Worm (Caenorhabditis elegans): ENCODE measurements around the gene exc-13.
"Not testable (repeated sequence)": the region's sequence is repeated elsewhere in the genome, so short reads cannot be mapped to it uniquely, and the experiment has no call there.

The exc-13 gene

DNA sequence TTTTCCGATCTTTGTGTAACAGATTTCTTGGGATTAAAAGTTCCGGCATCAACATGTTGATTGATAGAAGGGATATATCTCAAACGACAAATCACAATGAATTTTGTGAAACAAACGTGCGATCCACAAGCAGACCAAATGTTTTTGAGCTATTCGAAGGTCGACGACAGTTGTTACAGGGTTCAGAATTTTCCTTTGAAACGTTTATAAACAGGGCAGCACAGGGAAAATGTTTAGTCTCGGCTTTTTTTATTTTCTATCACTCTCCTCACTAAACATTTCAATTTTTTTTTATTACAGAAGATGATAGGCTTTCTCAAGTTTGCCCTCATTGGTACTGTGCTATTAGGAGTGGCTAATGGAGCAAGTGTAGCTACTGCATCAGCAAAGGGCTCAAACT, at the start of gene exc-13:
Gene exc-13 (plus strand): TSS at position 301 of the 400 bp plus-strand sequence.
- TF ChIP-seq klf-2 (GFP tag; conservative IDR thresholded peaks at IDR 0.05): no peak
- TF ChIP-seq cog-1 (tag; optimal IDR thresholded peaks at IDR 0.05): no peak
- TF ChIP-seq tab-1 (GFP tag; IDR thresholded peaks at IDR 0.05): no peak
- TF ChIP-seq flt-1 (GFP tag; IDR thresholded peaks at IDR 0.05): no peak
- TF ChIP-seq ztf-29 (GFP tag; IDR thresholded peaks at IDR 0.05): no peak
- no peak for TF ChIP-seq ztf-23 (GFP tag; IDR thresholded peaks at IDR 0.05)
- TF ChIP-seq T22C8.4 (GFP tag; IDR thresholded peaks at IDR 0.05): no peak
- TF ChIP-seq med-1 (GFP tag; optimal IDR thresholded peaks at IDR 0.05; ENCODE audit: insufficient read depth): no peak
- TF ChIP-seq ref-1 (GFP tag; conservative IDR thresholded peaks at IDR 0.05): no peak

- TF ChIP-seq ztf-23 (GFP tag; IDR thresholded peaks at IDR 0.05): no peak
- TF ChIP-seq T22C8.4 (GFP tag; IDR thresholded peaks at IDR 0.05): no peak
- no peak for TF ChIP-seq cog-1 (tag; optimal IDR thresholded peaks at IDR 0.05)
- TF ChIP-seq flt-1 (GFP tag; IDR thresholded peaks at IDR 0.05): no peak
- TF ChIP-seq ref-1 (GFP tag; conservative IDR thresholded peaks at IDR 0.05): no peak
- no peak for TF ChIP-seq klf-2 (GFP tag; conservative IDR thresholded peaks at IDR 0.05)
- TF ChIP-seq ztf-29 (GFP tag; IDR thresholded peaks at IDR 0.05): no peak
- TF ChIP-seq med-1 (GFP tag; optimal IDR thresholded peaks at IDR 0.05; ENCODE audit: insufficient read depth): no peak
- TF ChIP-seq tab-1 (GFP tag; IDR thresholded peaks at IDR 0.05): no peak
These were observed 44.1 kb upstream of the exc-13 start, which contains the start of gene lmd-4 for ce11 chrV:7320909-7321308. Gene lmd-4, minus strand, starts transcription at chrV:7321009.

ce11 chrV:7321915-7322314, 43.1 kb upstream of the exc-13 start, which contains the start of gene F10G2.10:
Gene F10G2.10, plus strand, starts transcription at chrV:7322215.
- TF ChIP-seq cog-1 (tag; optimal IDR thresholded peaks at IDR 0.05): no peak
- TF ChIP-seq tab-1 (GFP tag; IDR thresholded peaks at IDR 0.05): no peak
- TF ChIP-seq med-1 (GFP tag; optimal IDR thresholded peaks at IDR 0.05; ENCODE audit: insufficient read depth): no peak
- no peak for TF ChIP-seq ztf-23 (GFP tag; IDR thresholded peaks at IDR 0.05)
- TF ChIP-seq ref-1 (GFP tag; conservative IDR thresholded peaks at IDR 0.05): no peak
- TF ChIP-seq ztf-29 (GFP tag; IDR thresholded peaks at IDR 0.05): no peak
- no peak for TF ChIP-seq flt-1 (GFP tag; IDR thresholded peaks at IDR 0.05)
- TF ChIP-seq T22C8.4 (GFP tag; IDR thresholded peaks at IDR 0.05): no peak
- no peak for TF ChIP-seq klf-2 (GFP tag; conservative IDR thresholded peaks at IDR 0.05)

- TF ChIP-seq ztf-23 (GFP tag; IDR thresholded peaks at IDR 0.05) (no peak), T22C8.4 (GFP tag; IDR thresholded peaks at IDR 0.05) (no peak), ref-1 (GFP tag; conservative IDR thresholded peaks at IDR 0.05) (no peak), tab-1 (GFP tag; IDR thresholded peaks at IDR 0.05) (no peak), flt-1 (GFP tag; IDR thresholded peaks at IDR 0.05) (no peak), cog-1 (tag; optimal IDR thresholded peaks at IDR 0.05) (no peak), med-1 (GFP tag; optimal IDR thresholded peaks at IDR 0.05; ENCODE audit: insufficient read depth) (no peak), klf-2 (GFP tag; conservative IDR thresholded peaks at IDR 0.05) (no peak)
These were observed 39.8 kb upstream of the exc-13 start, which contains the start of gene srx-92 for ce11 chrV:7325285-7325684. Gene srx-92, minus strand, starts transcription at chrV:7325385.

DNA sequence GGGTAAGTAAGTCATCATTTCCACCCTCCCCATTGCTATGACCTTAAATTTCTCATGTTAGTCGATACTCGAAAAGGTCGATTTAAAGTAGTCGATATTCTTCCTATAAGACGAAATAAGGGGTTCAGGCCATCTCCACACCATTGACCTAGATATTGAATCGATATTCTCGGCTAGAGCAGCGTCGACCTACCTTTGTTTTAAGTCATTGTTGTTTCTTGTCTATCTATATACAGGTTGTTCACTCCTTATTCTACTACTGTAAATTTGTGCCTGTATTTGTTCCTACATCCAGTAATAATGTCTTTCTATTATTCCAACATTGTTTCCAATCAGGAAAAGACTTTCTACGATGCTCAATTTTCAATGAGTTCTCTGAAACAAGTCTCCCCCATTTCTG, 38.1 kb upstream of the exc-13 start, which contains the start of gene F10G2.4:
Gene F10G2.4 (plus strand): TSS at position 301 of the 400 bp plus-strand sequence.
- TF ChIP-seq ztf-23 (GFP tag; IDR thresholded peaks at IDR 0.05): no peak
- no peak for TF ChIP-seq klf-2 (GFP tag; conservative IDR thresholded peaks at IDR 0.05)
- TF ChIP-seq tab-1 (GFP tag; IDR thresholded peaks at IDR 0.05): no peak

- TF ChIP-seq ztf-23 (GFP tag; IDR thresholded peaks at IDR 0.05): no peak
- TF ChIP-seq ztf-29 (GFP tag; IDR thresholded peaks at IDR 0.05): no peak
- no peak for TF ChIP-seq tab-1 (GFP tag; IDR thresholded peaks at IDR 0.05)
- TF ChIP-seq T22C8.4 (GFP tag; IDR thresholded peaks at IDR 0.05): no peak
- no peak for TF ChIP-seq klf-2 (GFP tag; conservative IDR thresholded peaks at IDR 0.05)
- TF ChIP-seq med-1 (GFP tag; optimal IDR thresholded peaks at IDR 0.05; ENCODE audit: insufficient read depth): no peak
- TF ChIP-seq flt-1 (GFP tag; IDR thresholded peaks at IDR 0.05): no peak
- TF ChIP-seq ref-1 (GFP tag; conservative IDR thresholded peaks at IDR 0.05): no peak
These were observed 37.0 kb upstream of the exc-13 start, which contains the start of gene clec-7 for ce11 chrV:7328092-7328491. Gene clec-7, plus strand, starts transcription at chrV:7328392.

ce11 chrV:7330868-7331267, 34.2 kb upstream of the exc-13 start, which contains the start of gene F10G2.2:
Gene F10G2.2, plus strand, starts transcription at chrV:7331168.
- TF ChIP-seq ref-1 (GFP tag; conservative IDR thresholded peaks at IDR 0.05) (no peak), ztf-29 (GFP tag; IDR thresholded peaks at IDR 0.05) (no peak)

ce11 chrV:7332253-7332652, 32.8 kb upstream of the exc-13 start, which contains the start of gene F10G2.1:
Gene F10G2.1, plus strand, starts transcription at chrV:7332553.
- no peak for TF ChIP-seq flt-1 (GFP tag; IDR thresholded peaks at IDR 0.05)
- no peak for TF ChIP-seq ref-1 (GFP tag; conservative IDR thresholded peaks at IDR 0.05)
- no peak for TF ChIP-seq tab-1 (GFP tag; IDR thresholded peaks at IDR 0.05)
- no peak for TF ChIP-seq med-1 (GFP tag; optimal IDR thresholded peaks at IDR 0.05; ENCODE audit: insufficient read depth)
- TF ChIP-seq ztf-23 (GFP tag; IDR thresholded peaks at IDR 0.05): no peak
- TF ChIP-seq T22C8.4 (GFP tag; IDR thresholded peaks at IDR 0.05): no peak
- TF ChIP-seq klf-2 (GFP tag; conservative IDR thresholded peaks at IDR 0.05): no peak
- TF ChIP-seq ztf-29 (GFP tag; IDR thresholded peaks at IDR 0.05): no peak
- no peak for TF ChIP-seq cog-1 (tag; optimal IDR thresholded peaks at IDR 0.05)

DNA sequence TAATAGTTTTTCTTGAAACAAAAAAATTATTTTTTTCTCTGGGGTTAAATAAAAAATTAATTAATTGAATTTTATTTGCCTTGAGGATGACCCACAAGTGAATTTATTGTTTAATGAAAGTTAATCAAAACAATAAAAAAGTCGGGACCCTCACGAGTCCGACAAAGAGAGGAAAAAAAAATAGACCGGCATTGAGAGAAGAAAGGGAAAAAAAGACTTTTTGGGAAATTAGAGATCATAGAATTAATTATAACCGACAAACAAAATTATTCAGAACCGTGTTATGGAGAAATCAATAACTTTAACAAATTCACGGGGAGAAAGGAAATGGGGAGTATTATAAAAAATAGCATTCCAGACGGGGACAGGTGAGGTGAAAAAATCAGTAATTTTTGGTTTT, 27.8 kb upstream of the exc-13 start, which contains the start of gene F10G2.7:
Gene F10G2.7 (minus strand): TSS at position 101 of the 400 bp plus-strand sequence.
- not testable (repeated sequence) for TF ChIP-seq flt-1 (GFP tag; IDR thresholded peaks at IDR 0.05); tab-1 (GFP tag; IDR thresholded peaks at IDR 0.05); ref-1 (GFP tag; conservative IDR thresholded peaks at IDR 0.05)

ce11 chrV:7339831-7340230, 25.2 kb upstream of the exc-13 start, which contains the start of gene srh-187:
Gene srh-187, minus strand, starts transcription at chrV:7339931.
- TF ChIP-seq med-1 (GFP tag; optimal IDR thresholded peaks at IDR 0.05; ENCODE audit: insufficient read depth): no peak
- TF ChIP-seq T22C8.4 (GFP tag; IDR thresholded peaks at IDR 0.05): no peak
- no peak for TF ChIP-seq tab-1 (GFP tag; IDR thresholded peaks at IDR 0.05)
- TF ChIP-seq ref-1 (GFP tag; conservative IDR thresholded peaks at IDR 0.05): no peak
- TF ChIP-seq ztf-29 (GFP tag; IDR thresholded peaks at IDR 0.05): no peak
- no peak for TF ChIP-seq klf-2 (GFP tag; conservative IDR thresholded peaks at IDR 0.05)
- no peak for TF ChIP-seq flt-1 (GFP tag; IDR thresholded peaks at IDR 0.05)
- TF ChIP-seq cog-1 (tag; optimal IDR thresholded peaks at IDR 0.05): no peak
- TF ChIP-seq ztf-23 (GFP tag; IDR thresholded peaks at IDR 0.05): no peak

Measured in whole organism, midembryonic.